Fruit fly (Drosophila melanogaster): ENCODE results near the gene CG32024.

Gene CG32024

DNA sequence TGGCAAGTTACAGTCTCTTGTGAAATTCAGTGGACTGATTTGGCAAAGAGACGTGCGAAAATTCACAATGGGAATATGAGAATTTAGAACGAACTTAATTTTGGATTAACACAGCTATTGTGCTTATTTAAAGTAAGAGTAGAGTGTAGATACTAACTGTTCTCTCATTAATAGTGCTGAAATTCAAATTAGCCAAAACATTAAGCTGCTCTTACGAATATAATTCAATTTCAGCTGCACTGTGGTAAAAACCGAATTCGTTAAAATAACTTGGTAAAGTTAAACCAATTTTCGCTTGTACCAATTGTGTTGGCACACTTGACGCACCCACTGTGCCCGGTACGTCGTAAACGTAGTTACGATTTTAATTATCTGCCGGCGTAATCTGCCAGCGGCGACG is 39.5 kb upstream of the CG32024 start:
- TF ChIP-seq CG13204 (GFP tag; optimal IDR thresholded peaks at IDR 0.05) (peak; percentile 22), CG15710 (tag; optimal IDR thresholded peaks at IDR 0.05) (peak; percentile 71), CG34367 (tag; optimal IDR thresholded peaks at IDR 0.05) (peak; percentile 64), CG8159 (tag; optimal IDR thresholded peaks at IDR 0.05) (peak; percentile 75), CG12605 (GFP tag; IDR thresholded peaks at IDR 0.05) (no peak), CG17806 (tag; optimal IDR thresholded peaks at IDR 0.05) (peak; percentile 68), CG10348 (GFP tag; IDR thresholded peaks at IDR 0.05) (no peak), CG9948 (tag; optimal IDR thresholded peaks at IDR 0.05) (peak; percentile 71), Snoo (tag; optimal IDR thresholded peaks at IDR 0.05) (peak; percentile 43), Pif1A (GFP tag; optimal IDR thresholded peaks at IDR 0.05) (peak; percentile 56), gl (tag; optimal IDR thresholded peaks at IDR 0.05) (peak; percentile 42), CG32121 (GFP tag; IDR thresholded peaks at IDR 0.05) (peak; percentile 53; the same call in 1 of the 2 replicates), CG14655 (GFP tag; optimal IDR thresholded peaks at IDR 0.05) (peak; percentile 81), EcR (GFP tag; optimal IDR thresholded peaks at IDR 0.05) (no peak), rn (GFP tag; IDR thresholded peaks at IDR 0.05) (0 out of 2 replicates have a peak, but pooled peaks have one; percentile 15), Pif1B (GFP tag; optimal IDR thresholded peaks at IDR 0.05) (peak; percentile 70), CG4496 (GFP tag; IDR thresholded peaks at IDR 0.05) (peak; percentile 67), CG8301 (tag; optimal IDR thresholded peaks at IDR 0.05) (peak; percentile 70), D1 (tag; optimal IDR thresholded peaks at IDR 0.05) (peak; percentile 16), Ets98B (GFP tag; IDR thresholded peaks at IDR 0.05) (peak; percentile 45), fd96Ca (GFP tag; IDR thresholded peaks at IDR 0.05) (peak; percentile 42; the same call in 1 of the 3 replicates)

DNA sequence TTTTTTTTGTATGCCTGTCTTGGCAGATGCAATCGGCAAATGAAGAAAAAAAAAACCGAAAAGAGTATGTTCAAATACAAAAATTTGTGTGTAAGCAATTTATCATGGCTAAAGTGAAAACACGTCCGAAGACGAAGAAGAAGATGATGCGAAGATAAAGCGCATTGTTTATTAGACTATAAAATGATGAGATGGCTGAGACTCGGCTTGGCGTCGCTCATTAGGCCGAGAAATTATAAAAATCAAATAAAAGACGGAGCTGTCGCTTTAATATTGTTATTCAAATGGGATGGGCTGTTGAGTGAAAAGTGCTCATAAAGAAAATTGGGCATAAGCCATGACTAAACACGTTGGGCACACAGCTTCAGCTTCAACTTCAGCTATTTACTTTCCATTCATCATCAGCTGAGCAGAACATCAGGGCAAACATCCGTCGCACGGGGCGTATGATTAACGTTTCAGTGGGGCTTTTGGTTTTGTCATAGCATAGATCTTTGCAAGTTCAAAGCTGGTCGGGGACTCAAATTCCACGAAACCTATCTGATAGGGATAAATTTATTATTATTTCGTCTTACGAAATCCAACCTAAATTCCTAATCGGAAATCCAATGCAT is 36.7 kb upstream of the CG32024 start:
- 0 out of 3 replicates have a peak, but pooled peaks have one; percentile 17 for TF ChIP-seq fd96Ca (GFP tag; IDR thresholded peaks at IDR 0.05)
- TF ChIP-seq Snoo (tag; optimal IDR thresholded peaks at IDR 0.05), result no peak

- TF ChIP-seq rn (GFP tag; IDR thresholded peaks at IDR 0.05) (no peak), fd96Ca (GFP tag; IDR thresholded peaks at IDR 0.05) (0 out of 3 replicates have a peak, but pooled peaks have one; percentile 57), Pif1A (GFP tag; optimal IDR thresholded peaks at IDR 0.05) (peak; percentile 70), CG8159 (tag; optimal IDR thresholded peaks at IDR 0.05) (peak; percentile 77), Pif1B (GFP tag; optimal IDR thresholded peaks at IDR 0.05) (peak; percentile 22), EcR (GFP tag; optimal IDR thresholded peaks at IDR 0.05) (peak; percentile 55), CG15710 (tag; optimal IDR thresholded peaks at IDR 0.05) (peak; percentile 73), CG4496 (GFP tag; IDR thresholded peaks at IDR 0.05) (peak; percentile 72; the same call in 2 of the 3 replicates), CG9948 (tag; optimal IDR thresholded peaks at IDR 0.05) (peak; percentile 64), D1 (tag; optimal IDR thresholded peaks at IDR 0.05) (peak; percentile 52), Ets98B (GFP tag; IDR thresholded peaks at IDR 0.05) (peak; percentile 70), CG10348 (GFP tag; IDR thresholded peaks at IDR 0.05) (no peak), CG34367 (tag; optimal IDR thresholded peaks at IDR 0.05) (peak; percentile 71), CG32121 (GFP tag; IDR thresholded peaks at IDR 0.05) (peak; percentile 65), CG14655 (GFP tag; optimal IDR thresholded peaks at IDR 0.05) (peak; percentile 65), Snoo (tag; optimal IDR thresholded peaks at IDR 0.05) (peak; percentile 12), CG13204 (GFP tag; optimal IDR thresholded peaks at IDR 0.05) (peak; percentile 7), CG12605 (GFP tag; IDR thresholded peaks at IDR 0.05) (peak; percentile 66), gl (tag; optimal IDR thresholded peaks at IDR 0.05) (peak; percentile 27), CG17806 (tag; optimal IDR thresholded peaks at IDR 0.05) (peak; percentile 75), CG8301 (tag; optimal IDR thresholded peaks at IDR 0.05) (peak; percentile 67)
These were observed 34.3 kb upstream of the CG32024 start for dm6 chr3L:8772998-8773684.

dm6 chr3L:8773713-8774112 is 33.7 kb upstream of the CG32024 start:
- no peak for TF ChIP-seq CG13204 (GFP tag; optimal IDR thresholded peaks at IDR 0.05)
- TF ChIP-seq CG8301 (tag; optimal IDR thresholded peaks at IDR 0.05), result no peak
- no peak for TF ChIP-seq Snoo (tag; optimal IDR thresholded peaks at IDR 0.05)
- TF ChIP-seq CG32121 (GFP tag; IDR thresholded peaks at IDR 0.05), result no peak
- no peak for TF ChIP-seq rn (GFP tag; IDR thresholded peaks at IDR 0.05)
- TF ChIP-seq D1 (tag; optimal IDR thresholded peaks at IDR 0.05), result no peak
- no peak for TF ChIP-seq CG34367 (tag; optimal IDR thresholded peaks at IDR 0.05)
- no peak for TF ChIP-seq fd96Ca (GFP tag; IDR thresholded peaks at IDR 0.05)
- no peak for TF ChIP-seq CG14655 (GFP tag; optimal IDR thresholded peaks at IDR 0.05)
- TF ChIP-seq CG15710 (tag; optimal IDR thresholded peaks at IDR 0.05), result no peak
- no peak for TF ChIP-seq Pif1B (GFP tag; optimal IDR thresholded peaks at IDR 0.05)
- TF ChIP-seq CG10348 (GFP tag; IDR thresholded peaks at IDR 0.05), result no peak
- TF ChIP-seq CG8159 (tag; optimal IDR thresholded peaks at IDR 0.05), result no peak
- no peak for TF ChIP-seq gl (tag; optimal IDR thresholded peaks at IDR 0.05)
- no peak for TF ChIP-seq CG12605 (GFP tag; IDR thresholded peaks at IDR 0.05)

DNA sequence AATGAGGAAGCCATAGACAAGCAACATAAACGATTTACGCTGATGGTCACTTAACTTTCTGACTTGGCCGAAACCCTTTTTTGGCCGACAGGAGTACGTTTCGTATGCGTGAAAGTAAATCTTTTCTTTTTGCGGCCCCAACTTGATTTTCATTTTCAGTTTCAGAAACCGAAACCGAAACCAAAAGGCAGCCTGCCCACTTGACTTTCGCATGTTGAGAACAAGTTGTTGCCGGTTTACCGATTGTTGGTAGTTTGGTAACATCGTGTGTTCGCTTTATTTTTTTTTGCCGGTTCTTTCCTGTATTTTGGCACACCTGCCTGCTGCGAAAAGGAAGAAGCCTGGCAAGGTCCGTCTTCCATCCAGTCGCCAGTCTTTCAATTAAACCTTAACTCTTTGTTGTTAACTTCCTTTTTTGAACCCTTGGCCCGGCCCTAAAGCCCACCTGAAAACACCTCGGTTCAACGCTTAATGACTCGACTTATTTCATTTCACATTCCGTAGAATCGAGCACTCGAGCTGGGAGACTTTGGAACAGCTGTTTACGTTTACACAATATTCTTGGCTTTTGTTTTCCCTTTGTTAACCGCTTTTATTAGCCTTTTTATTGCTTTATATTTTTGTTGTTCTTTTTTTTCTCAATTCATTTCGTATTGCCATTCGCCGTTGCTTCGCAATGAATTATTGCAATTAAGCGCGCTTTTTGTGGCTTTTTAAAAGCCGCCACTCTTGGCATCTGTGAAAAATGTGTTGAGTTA is 32.2 kb upstream of the CG32024 start:
- TF ChIP-seq CG10348 (GFP tag; IDR thresholded peaks at IDR 0.05) (no peak), gl (tag; optimal IDR thresholded peaks at IDR 0.05) (peak; percentile 58), fd96Ca (GFP tag; IDR thresholded peaks at IDR 0.05) (no peak), CG8159 (tag; optimal IDR thresholded peaks at IDR 0.05) (peak; percentile 37), CG32121 (GFP tag; IDR thresholded peaks at IDR 0.05) (no peak), CG17806 (tag; optimal IDR thresholded peaks at IDR 0.05) (no peak), EcR (GFP tag; optimal IDR thresholded peaks at IDR 0.05) (peak; percentile 58), CG34367 (tag; optimal IDR thresholded peaks at IDR 0.05) (peak; percentile 11), CG13204 (GFP tag; optimal IDR thresholded peaks at IDR 0.05) (peak; percentile 53), Pif1A (GFP tag; optimal IDR thresholded peaks at IDR 0.05) (peak; percentile 0), CG4496 (GFP tag; IDR thresholded peaks at IDR 0.05) (no peak), CG9948 (tag; optimal IDR thresholded peaks at IDR 0.05) (no peak), CG14655 (GFP tag; optimal IDR thresholded peaks at IDR 0.05) (no peak), CG8301 (tag; optimal IDR thresholded peaks at IDR 0.05) (no peak), Ets98B (GFP tag; IDR thresholded peaks at IDR 0.05) (no peak), rn (GFP tag; IDR thresholded peaks at IDR 0.05) (no peak), CG15710 (tag; optimal IDR thresholded peaks at IDR 0.05) (peak; percentile 25), CG12605 (GFP tag; IDR thresholded peaks at IDR 0.05) (no peak), Pif1B (GFP tag; optimal IDR thresholded peaks at IDR 0.05) (no peak), D1 (tag; optimal IDR thresholded peaks at IDR 0.05) (no peak), Snoo (tag; optimal IDR thresholded peaks at IDR 0.05) (no peak)
